Fruit fly (Drosophila melanogaster) whole organism, embryonic: ENCODE data around the gene CG7943.

ENCODE experiments used
- BtbVII ChIP-seq: fragments of 200-800 bp; sonication (Bioruptor generic); optimal IDR thresholded peaks from 3 replicates; lab custom pipeline; 2017; ENCODE audit warnings: missing biosample characterization, mild to moderate bottlenecking, missing genetic modification characterization
- CG10543 ChIP-seq: fragments of 200-800 bp; sonication (Bioruptor generic); optimal IDR thresholded peaks from 3 replicates; lab custom pipeline; 2017; ENCODE audit warnings: missing biosample characterization, mild to moderate bottlenecking, missing genetic modification characterization, moderate library complexity
- CG11696 ChIP-seq: fragments of 200-800 bp; sonication (Bioruptor generic); IDR thresholded peaks from 2 replicates; pipeline ENCODE4 v1.3.6; 2022; ENCODE audit warnings: missing biosample characterization, missing genetic modification characterization
- CG12219 ChIP-seq: fragments of 200-800 bp; sonication (Bioruptor generic); optimal IDR thresholded peaks from 3 replicates; lab custom pipeline; 2018; ENCODE audit warnings: missing biosample characterization, mild to moderate bottlenecking, missing genetic modification characterization
- CG12299 ChIP-seq: fragments of 200-800 bp; sonication (Bioruptor generic); optimal IDR thresholded peaks from 2 replicates; lab custom pipeline; 2018; ENCODE audit warnings: missing biosample characterization, mild to moderate bottlenecking, missing genetic modification characterization
- CG14710 ChIP-seq: fragments of 200-800 bp; sonication (Bioruptor generic); optimal IDR thresholded peaks from 3 replicates; lab custom pipeline; 2019; ENCODE audit warnings: missing biosample characterization, mild to moderate bottlenecking, missing genetic modification characterization, moderate library complexity
- CG16813 ChIP-seq: fragments of 200-800 bp; sonication (Bioruptor generic); IDR thresholded peaks from 3 replicates; pipeline ENCODE4 v1.3.6; 2022; ENCODE audit warnings: missing biosample characterization, missing genetic modification characterization; ENCODE audit not compliant: partially characterized antibody
- CG16815 ChIP-seq: fragments of 200-800 bp; sonication (Bioruptor generic); optimal IDR thresholded peaks from 3 replicates; lab custom pipeline; 2017; ENCODE audit warnings: missing biosample characterization, mild to moderate bottlenecking, missing genetic modification characterization
- CG17186 ChIP-seq: fragments of 200-800 bp; sonication (Bioruptor generic); optimal IDR thresholded peaks from 3 replicates; lab custom pipeline; 2017; ENCODE audit warnings: missing biosample characterization, missing genetic modification reagents, missing genetic modification characterization
- CG2875 ChIP-seq: fragments of 200-800 bp; sonication (Bioruptor generic); optimal IDR thresholded peaks from 2 replicates; lab custom pipeline; 2017; ENCODE audit warnings: missing biosample characterization, mild to moderate bottlenecking, missing genetic modification characterization, missing genetic modification reagents
- CG31224 ChIP-seq: fragments of 200-800 bp; sonication (Bioruptor generic); IDR thresholded peaks from 2 replicates; pipeline ENCODE4 v1.3.6; 2022; ENCODE audit warnings: missing biosample characterization, missing genetic modification characterization
- CG31441 ChIP-seq: fragments of 200-800 bp; sonication (Bioruptor generic); IDR thresholded peaks from 2 replicates; pipeline ENCODE4 v1.3.6; 2022; ENCODE audit warnings: missing biosample characterization, missing genetic modification characterization
- CG3163 ChIP-seq: fragments of 200-800 bp; sonication (Bioruptor generic); optimal IDR thresholded peaks from 3 replicates; lab custom pipeline; 2016; ENCODE audit warnings: missing biosample characterization, missing genetic modification characterization
- CG3847 ChIP-seq: fragments of 200-800 bp; sonication (Bioruptor generic); IDR thresholded peaks from 2 replicates; pipeline ENCODE4 v1.3.6; 2022; ENCODE audit warnings: missing biosample characterization, missing genetic modification characterization
- CG4820 ChIP-seq: fragments of 200-800 bp; sonication (Bioruptor generic); optimal IDR thresholded peaks from 3 replicates; lab custom pipeline; 2016; ENCODE audit warnings: missing biosample characterization, missing genetic modification characterization
- CG6683 ChIP-seq: fragments of 200-800 bp; sonication (Bioruptor generic); optimal IDR thresholded peaks from 2 replicates; lab custom pipeline; 2017; ENCODE audit warnings: missing biosample characterization, mild to moderate bottlenecking, missing genetic modification characterization, missing genetic modification reagents
- CG6791 ChIP-seq: fragments of 200-800 bp; sonication (Bioruptor generic); IDR thresholded peaks from 3 replicates; pipeline ENCODE4 v1.3.6; 2022; ENCODE audit warnings: missing biosample characterization, missing genetic modification characterization; ENCODE audit not compliant: partially characterized antibody
- CG8359 ChIP-seq: fragments of 200-800 bp; sonication (Bioruptor generic); optimal IDR thresholded peaks from 2 replicates; lab custom pipeline; 2017; ENCODE audit warnings: missing biosample characterization, mild to moderate bottlenecking, missing genetic modification characterization, borderline replicate concordance
- CG8765 ChIP-seq: fragments of 200-800 bp; sonication (Bioruptor generic); IDR thresholded peaks from 2 replicates; pipeline ENCODE4 v1.3.6; 2022; ENCODE audit warnings: missing biosample characterization, missing genetic modification characterization
- CG9876 ChIP-seq: fragments of 200-800 bp; sonication (Bioruptor generic); optimal IDR thresholded peaks from 2 replicates; lab custom pipeline; 2016; ENCODE audit warnings: missing biosample characterization, missing genetic modification characterization
- Doc3 ChIP-seq: fragments of 200-800 bp; sonication (Bioruptor generic); IDR thresholded peaks from 3 replicates; pipeline ENCODE4 v1.3.6; 2022; ENCODE audit warnings: missing biosample characterization, missing genetic modification characterization; ENCODE audit not compliant: partially characterized antibody
- E2f1 ChIP-seq: fragments of 200-800 bp; sonication (Bioruptor generic); IDR thresholded peaks from 2 replicates; pipeline ENCODE4 v1.3.6; 2022; ENCODE audit warnings: missing biosample characterization, missing genetic modification characterization
- E2f2 ChIP-seq: fragments of 200-800 bp; sonication (Bioruptor generic); IDR thresholded peaks from 2 replicates; pipeline ENCODE4 v1.3.6; 2022; ENCODE audit warnings: missing biosample characterization, missing genetic modification characterization
- Fer3 ChIP-seq: fragments of 200-800 bp; sonication (Bioruptor generic); optimal IDR thresholded peaks from 2 replicates; lab custom pipeline; 2018; ENCODE audit warnings: missing biosample characterization, mild to moderate bottlenecking, missing genetic modification characterization, moderate library complexity
- H2.0 ChIP-seq: fragments of 200-800 bp; sonication (Bioruptor generic); IDR thresholded peaks from 2 replicates; pipeline ENCODE4 v1.3.6; 2022; ENCODE audit warnings: missing biosample characterization, missing genetic modification characterization
- HHEX ChIP-seq: fragments of 200-800 bp; sonication (Bioruptor generic); optimal IDR thresholded peaks from 3 replicates; lab custom pipeline; 2017; ENCODE audit warnings: missing biosample characterization, mild to moderate bottlenecking, missing genetic modification characterization, missing genetic modification reagents
- HLH54F ChIP-seq: fragments of 200-800 bp; sonication (Bioruptor generic); optimal IDR thresholded peaks from 3 replicates; lab custom pipeline; 2016; ENCODE audit warnings: missing biosample characterization, missing genetic modification characterization
- Med ChIP-seq: fragments of 200-800 bp; sonication (Bioruptor generic); peaks from one replicate; lab custom pipeline; 2016; ENCODE audit warnings: missing biosample characterization, missing genetic modification characterization, mild to moderate bottlenecking, inconsistent platforms, moderate library complexity
- Stat92E ChIP-seq, 3 experiments: fragments of >200 bp in 2 of 3; fragments of 200-800 bp in 1 of 3; sonication (Bioruptor generic) in 1 of 3; optimal IDR thresholded peaks; 2 replicates each; lab custom pipeline; 2017 to 2019; ENCODE audit warnings: missing biosample characterization in 3 of 3, missing genetic modification characterization in 3 of 3, mild to moderate bottlenecking in 1 of 3, moderate library complexity in 1 of 3
- bbx ChIP-seq: fragments of 200-800 bp; sonication (Bioruptor generic); IDR thresholded peaks from 2 replicates; pipeline ENCODE4 v1.3.6; 2022; ENCODE audit warnings: missing biosample characterization, missing genetic modification characterization; ENCODE audit not compliant: partially characterized antibody
- corto ChIP-seq: fragments of 200-800 bp; sonication (Bioruptor generic); optimal IDR thresholded peaks from 2 replicates; lab custom pipeline; 2016; ENCODE audit warnings: missing biosample characterization, mild to moderate bottlenecking, missing genetic modification characterization, moderate library complexity
- crc ChIP-seq: fragments of 200-800 bp; sonication (Bioruptor generic); optimal IDR thresholded peaks from 2 replicates; lab custom pipeline; 2016; ENCODE audit warnings: missing biosample characterization, missing genetic modification characterization
- crol ChIP-seq: fragments of 200-800 bp; sonication (Bioruptor generic); IDR thresholded peaks from 2 replicates; pipeline ENCODE4 v1.3.6; 2022; ENCODE audit warnings: missing biosample characterization, missing genetic modification characterization
- fd96Cb ChIP-seq: fragments of 200-800 bp; sonication (Bioruptor generic); optimal IDR thresholded peaks from 2 replicates; lab custom pipeline; 2018; ENCODE audit warnings: missing biosample characterization, mild to moderate bottlenecking, missing genetic modification characterization, moderate library complexity
- gfzf ChIP-seq: fragments of 200-800 bp; sonication (Bioruptor generic); optimal IDR thresholded peaks from 2 replicates; lab custom pipeline; 2016; ENCODE audit warnings: missing biosample characterization, mild to moderate bottlenecking, missing genetic modification characterization, moderate library complexity
- h ChIP-seq: fragments of >200 bp; optimal IDR thresholded peaks from 2 replicates; lab custom pipeline; 2017
- jigr1 ChIP-seq: fragments of 200-800 bp; sonication (Bioruptor generic); IDR thresholded peaks from 3 replicates; pipeline ENCODE4 v1.3.6; 2022; ENCODE audit warnings: missing biosample characterization, missing genetic modification characterization
- kni ChIP-seq: fragments of 200-800 bp; sonication (Bioruptor generic); optimal IDR thresholded peaks from 3 replicates; lab custom pipeline; 2017; ENCODE audit warnings: mild to moderate bottlenecking, missing biosample characterization, missing genetic modification reagents, missing genetic modification characterization
- lab ChIP-seq: fragments of 200-800 bp; sonication (Bioruptor generic); optimal IDR thresholded peaks from 3 replicates; lab custom pipeline; 2017; ENCODE audit warnings: missing biosample characterization, missing genetic modification characterization, mild to moderate bottlenecking, moderate library complexity, missing genetic modification reagents
- lbe ChIP-seq: fragments of 200-800 bp; sonication (Bioruptor generic); optimal IDR thresholded peaks from 2 replicates; lab custom pipeline; 2016; ENCODE audit warnings: missing biosample characterization, mild to moderate bottlenecking, missing genetic modification characterization
- lola ChIP-seq, 3 experiments: fragments of >200 bp in 2 of 3; fragments of 200-800 bp in 1 of 3; sonication (Bioruptor generic) in 1 of 3; optimal IDR thresholded peaks; 2 replicates each; lab custom pipeline; 2017 to 2019; ENCODE audit warnings: missing biosample characterization in 3 of 3, missing genetic modification characterization in 3 of 3, mild to moderate bottlenecking in 1 of 3, moderate library complexity in 1 of 3
- lov ChIP-seq, 2 experiments: fragments of 200-800 bp in 1 of 2; fragments of >200 bp in 1 of 2; sonication (Bioruptor generic) in 1 of 2; IDR thresholded peaks in 1 of 2; optimal IDR thresholded peaks in 1 of 2; 2 replicates in 1 of 2; 3 replicates in 1 of 2; pipeline versions ENCODE4 v1.3.6 to Lab custom; 2017 to 2022; ENCODE audit warnings: missing biosample characterization in 1 of 2, missing genetic modification characterization in 1 of 2
- mld ChIP-seq: fragments of 200-800 bp; sonication (Bioruptor generic); IDR thresholded peaks from 3 replicates; pipeline ENCODE4 v1.3.6; 2022; ENCODE audit warnings: missing biosample characterization, missing genetic modification characterization; ENCODE audit not compliant: partially characterized antibody
- sens ChIP-seq: fragments of 200-800 bp; sonication (Bioruptor generic); peaks from one replicate; lab custom pipeline; 2016; ENCODE audit warnings: missing biosample characterization, missing genetic modification characterization
- slbo ChIP-seq: fragments of 200-800 bp; sonication (Bioruptor generic); IDR thresholded peaks from 2 replicates; pipeline ENCODE4 v1.3.6; 2022; ENCODE audit warnings: missing biosample characterization, missing genetic modification characterization
- so ChIP-seq: fragments of 200-800 bp; sonication (Bioruptor generic); IDR thresholded peaks from 3 replicates; pipeline ENCODE4 v1.3.6; 2022; ENCODE audit warnings: missing biosample characterization, missing genetic modification characterization
- sob ChIP-seq: fragments of 200-800 bp; sonication (Bioruptor generic); IDR thresholded peaks from 2 replicates; pipeline ENCODE4 v1.3.6; 2022; ENCODE audit warnings: missing biosample characterization, missing genetic modification characterization
- ssp ChIP-seq: fragments of 200-800 bp; sonication (Bioruptor generic); IDR thresholded peaks from 2 replicates; pipeline ENCODE4 v1.3.6; 2022; ENCODE audit warnings: missing biosample characterization, missing genetic modification characterization
- tup ChIP-seq: fragments of 200-800 bp; sonication (Bioruptor generic); optimal IDR thresholded peaks from 2 replicates; lab custom pipeline; 2016; ENCODE audit warnings: missing biosample characterization, mild to moderate bottlenecking, missing genetic modification characterization, moderate library complexity

CG7943 gene

DNA sequence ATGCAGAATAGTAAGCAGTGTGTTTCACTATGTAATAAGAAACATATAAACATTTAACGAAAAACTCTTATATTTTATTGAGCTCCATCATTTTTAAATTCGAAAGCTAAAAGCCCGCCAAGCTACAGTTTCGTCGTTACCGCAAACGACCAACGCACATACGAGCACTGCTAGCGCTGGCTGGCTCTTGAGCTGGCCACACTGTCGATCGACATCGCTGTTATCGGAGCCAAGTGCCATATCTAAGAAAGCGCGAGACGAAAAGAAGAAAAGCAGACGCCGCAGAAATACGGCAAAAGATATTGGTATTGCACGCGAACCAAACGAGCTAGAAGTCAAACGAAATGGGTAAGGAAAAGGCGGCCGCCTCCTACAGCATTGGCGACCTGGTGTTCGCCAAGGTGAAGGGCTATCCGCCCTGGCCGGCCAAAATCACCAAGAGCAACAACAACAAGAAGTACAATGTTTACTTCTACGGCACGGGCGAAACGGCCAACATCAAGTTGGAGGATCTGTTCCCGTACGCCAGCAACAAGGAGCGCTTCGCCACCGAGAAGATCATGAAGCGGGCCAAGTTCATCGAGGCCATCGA lies 6.3 kb downstream of the CG7943 start, which contains the start of gene Jasper (continued):
- TF ChIP-seq CG6791 (GFP tag; lab: Robert Waterston, UW) = peak; percentile 59
- peak; percentile 52; the same call in 1 of the 2 replicates for TF ChIP-seq bbx (GFP tag; lab: Robert Waterston, UW)
- TF ChIP-seq CG14710 = peak; percentile 68
- TF ChIP-seq lbe (GFP tag; lab: Kevin White, UChicago) = no peak
- no peak for TF ChIP-seq CG8765 (GFP tag; lab: Robert Waterston, UW)
- no peak for TF ChIP-seq CG6683 (GFP tag; lab: Kevin White, UChicago)
- peak; percentile 100 for TF ChIP-seq E2f2 (GFP tag; lab: Robert Waterston, UW)
- TF ChIP-seq CG3847 (GFP tag; lab: Robert Waterston, UW) = peak; percentile 37; the same call in 1 of the 2 replicates
- TF ChIP-seq Doc3 (GFP tag; lab: Robert Waterston, UW) = no peak
- TF ChIP-seq so (GFP tag; lab: Robert Waterston, UW) = no peak
- TF ChIP-seq lov (optimal IDR thresholded peaks at IDR 0.05; lab: Kevin White, UChicago) = no peak
- no peak for TF ChIP-seq lov (GFP tag; IDR thresholded peaks at IDR 0.05; lab: Robert Waterston, UW)
- TF ChIP-seq mld (GFP tag; lab: Robert Waterston, UW) = no peak
- TF ChIP-seq fd96Cb (tag; lab: Kevin White, UChicago) = no peak
- no peak for TF ChIP-seq CG4820 (GFP tag; lab: Kevin White, UChicago)
- no peak for TF ChIP-seq h (lab: Kevin White, UChicago)
- no peak for TF ChIP-seq CG12299 (tag; lab: Kevin White, UChicago)
- TF ChIP-seq gfzf = peak; percentile 99
- no peak for TF ChIP-seq CG16815 (GFP tag; lab: Kevin White, UChicago)
- TF ChIP-seq BtbVII = no peak
- TF ChIP-seq crol (GFP tag; lab: Robert Waterston, UW) = no peak
- TF ChIP-seq Fer3 (tag; lab: Kevin White, UChicago) = no peak
- TF ChIP-seq CG9876 (GFP tag; lab: Kevin White, UChicago) = no peak
- TF ChIP-seq ssp (GFP tag; lab: Robert Waterston, UW) = no peak
- no peak for TF ChIP-seq jigr1
- no peak for TF ChIP-seq crc (GFP tag; lab: Kevin White, UChicago)
- TF ChIP-seq CG16813 = 0 out of 3 replicates have a peak, but pooled peaks have one; percentile 42
- peak; percentile 4 for TF ChIP-seq lab (GFP tag; lab: Kevin White, UChicago)
- TF ChIP-seq lola (GFP tag; optimal IDR thresholded peaks at IDR 0.05; lab: Kevin White, UChicago) = no peak
- no peak for TF ChIP-seq tup (GFP tag; lab: Kevin White, UChicago)
- TF ChIP-seq sens (GFP tag; lab: Kevin White, UChicago) = no peak
- TF ChIP-seq CG3163 (GFP tag; lab: Kevin White, UChicago) = peak; percentile 13
- TF ChIP-seq CG10543 (GFP tag; lab: Kevin White, UChicago) = no peak
- no peak for TF ChIP-seq corto (GFP tag; lab: Kevin White, UChicago)
- peak; percentile 27; the same call in 1 of the 2 replicates for TF ChIP-seq slbo (GFP tag; lab: Robert Waterston, UW)
- no peak for TF ChIP-seq CG2875 (GFP tag; lab: Kevin White, UChicago)
- no peak for TF ChIP-seq CG12219 (GFP tag; lab: Kevin White, UChicago)
- no peak for TF ChIP-seq H2.0 (GFP tag; lab: Robert Waterston, UW)
- no peak for TF ChIP-seq kni (GFP tag; lab: Kevin White, UChicago)
- TF ChIP-seq HLH54F (GFP tag; lab: Kevin White, UChicago) = no peak
- no peak for TF ChIP-seq CG8359 (GFP tag; lab: Kevin White, UChicago)
- TF ChIP-seq CG11696 (GFP tag; lab: Robert Waterston, UW) = no peak
- TF ChIP-seq sob = peak; percentile 17; the same call in 1 of the 2 replicates
- no peak for TF ChIP-seq CG31441
- peak in 1 of 3 experiments; percentile 21 for TF ChIP-seq Stat92E (GFP tag; optimal IDR thresholded peaks at IDR 0.05; lab: Kevin White, UChicago)
- peak; percentile 95 for TF ChIP-seq Med
- TF ChIP-seq HHEX (GFP tag; lab: Kevin White, UChicago) = no peak
- TF ChIP-seq CG31224 (GFP tag; lab: Robert Waterston, UW) = no peak
- peak; percentile 94 for TF ChIP-seq CG17186 (GFP tag; lab: Kevin White, UChicago)
- no peak for TF ChIP-seq E2f1 (GFP tag; lab: Robert Waterston, UW)
